Worm (Caenorhabditis elegans) whole organism, early embryonic: ENCODE data around the gene srsx-40.

Experiments used
- F13C5.2 ChIP-seq: sonication (generic microtip); optimal IDR thresholded peaks from 2 replicates; lab custom pipeline; 2017; ENCODE audit warnings: mild to moderate bottlenecking, missing genetic modification characterization, inconsistent platforms, missing compliant biosample characterization
- aly-1 ChIP-seq: sonication (generic microtip); optimal IDR thresholded peaks from 2 replicates; lab custom pipeline; 2016; ENCODE audit warnings: missing genetic modification characterization, missing compliant biosample characterization
- ama-1 ChIP-seq: fragments of 150-350 bp; optimal IDR thresholded peaks from 2 replicates; lab custom pipeline; 2014
- ets-7 ChIP-seq: sonication (generic microtip); optimal IDR thresholded peaks from 2 replicates; lab custom pipeline; 2016; ENCODE audit warnings: missing genotype, missing genetic modification characterization, missing compliant biosample characterization
- hmbx-1 ChIP-seq: sonication (generic microtip); optimal IDR thresholded peaks from 2 replicates; lab custom pipeline; 2016; ENCODE audit warnings: mild to moderate bottlenecking, missing genetic modification characterization, missing compliant biosample characterization
- hmg-4 ChIP-seq: fragments of 200-800 bp; sonication (Bioruptor generic); optimal IDR thresholded peaks from 2 replicates; lab custom pipeline; 2018; ENCODE audit warnings: mild to moderate bottlenecking, missing genetic modification characterization, missing compliant biosample characterization
- sea-1 ChIP-seq: fragments of 200-800 bp; sonication (Bioruptor generic); conservative IDR thresholded peaks from 2 replicates; pipeline ENCODE4 v1.3.6; 2022; ENCODE audit warnings: missing genetic modification characterization, missing compliant biosample characterization
- tbx-11 ChIP-seq: fragments of 200-800 bp; sonication (Bioruptor generic); IDR thresholded peaks from 2 replicates; pipeline ENCODE4 v1.3.6; 2022; ENCODE audit warnings: missing genetic modification characterization, missing compliant biosample characterization
- tbx-37 ChIP-seq: fragments of 200-800 bp; sonication (Bioruptor generic); conservative IDR thresholded peaks from 2 replicates; pipeline ENCODE4 v1.3.6; 2022; ENCODE audit warnings: missing genetic modification reagents, missing genetic modification characterization, missing compliant biosample characterization
- tra-4 ChIP-seq: sonication (generic microtip); optimal IDR thresholded peaks from 2 replicates; lab custom pipeline; 2017; ENCODE audit warnings: missing genetic modification characterization, missing compliant biosample characterization

DNA sequence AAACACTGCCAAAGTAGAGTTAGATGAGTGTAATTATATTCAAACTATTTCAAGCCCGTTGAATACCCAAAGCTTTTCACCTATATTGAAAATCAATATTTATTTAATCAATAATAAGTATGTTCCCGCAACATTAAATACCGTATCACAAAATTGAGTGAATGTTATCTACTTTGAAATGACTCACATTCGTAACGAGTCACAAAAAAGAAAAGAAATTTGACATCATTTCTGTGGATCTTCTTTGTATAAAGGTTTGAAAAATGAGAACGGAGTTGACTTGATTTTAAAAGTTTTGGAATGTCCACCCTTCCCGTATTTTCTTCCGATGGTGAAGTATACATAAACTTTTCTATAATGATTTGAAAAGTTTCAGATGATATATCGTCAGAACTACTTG is 31.9 kb upstream of the srsx-40 start, which contains the start of gene srr-10:
- TF ChIP-seq hmbx-1 (tag; lab: Kevin White, UChicago) (no peak), aly-1 (tag; lab: Kevin White, UChicago) (no peak), sea-1 (GFP tag; lab: Robert Waterston, UW) (no peak), F13C5.2 (tag; lab: Kevin White, UChicago) (no peak), ets-7 (tag; lab: Kevin White, UChicago) (no peak), tbx-11 (GFP tag; lab: Robert Waterston, UW) (no peak), ama-1 (no peak), tra-4 (tag; lab: Kevin White, UChicago) (no peak), hmg-4 (no peak), tbx-37 (GFP tag; lab: Robert Waterston, UW) (no peak)
